Fruit fly (Drosophila melanogaster): ENCODE results near the gene mfr.
A peak's percentile ranks its signal among the peaks of the same experiment; 100 is the strongest.

The mfr gene

dm6 chr3L:8879465-8879864, 33.0 kb downstream of the mfr start:
- TF ChIP-seq CG9705 (GFP tag; optimal IDR thresholded peaks at IDR 0.05): no peak

dm6 chr3L:8878388-8878787, 34.1 kb downstream of the mfr start:
- TF ChIP-seq Myc (optimal IDR thresholded peaks at IDR 0.05) (no peak), Dfd (GFP tag; optimal IDR thresholded peaks at IDR 0.05) (no peak), rgr (GFP tag; optimal IDR thresholded peaks at IDR 0.05) (peak; percentile 20), psq (GFP tag; optimal IDR thresholded peaks at IDR 0.05) (no peak), brk (GFP tag; optimal IDR thresholded peaks at IDR 0.05) (no peak), fru (GFP tag; optimal IDR thresholded peaks at IDR 0.05) (no peak)

- TF ChIP-seq GATAd (GFP tag; optimal IDR thresholded peaks at IDR 0.05): no peak
- TF ChIP-seq Hr83 (GFP tag; optimal IDR thresholded peaks at IDR 0.05; ENCODE audit: poor library complexity, severe bottlenecking): no peak
- TF ChIP-seq Hnf4 (GFP tag; optimal IDR thresholded peaks at IDR 0.05): no peak
- no peak for TF ChIP-seq dsf (GFP tag; optimal IDR thresholded peaks at IDR 0.05; ENCODE audit: borderline replicate concordance)
These were observed 39.4 kb downstream of the mfr start for dm6 chr3L:8873053-8873452.

- no peak for TF ChIP-seq usp (GFP tag; optimal IDR thresholded peaks at IDR 0.05)
- no peak for TF ChIP-seq Hr78 (GFP tag; optimal IDR thresholded peaks at IDR 0.05)
- no peak for TF ChIP-seq GATAd (GFP tag; optimal IDR thresholded peaks at IDR 0.05)
- no peak for TF ChIP-seq dl (GFP tag; optimal IDR thresholded peaks at IDR 0.05; ENCODE audit: insufficient read depth in 1 of 2, partially characterized antibody in 2 of 2)
- no peak for TF ChIP-seq Dif (GFP tag; optimal IDR thresholded peaks at IDR 0.05; ENCODE audit: partially characterized antibody)
- TF ChIP-seq br (GFP tag; optimal IDR thresholded peaks at IDR 0.05): no peak
- TF ChIP-seq N (GFP tag; optimal IDR thresholded peaks at IDR 0.05): no peak
- TF ChIP-seq CG32264 (GFP tag; optimal IDR thresholded peaks at IDR 0.05): no peak
- TF ChIP-seq brk (GFP tag; optimal IDR thresholded peaks at IDR 0.05): no peak
- TF ChIP-seq HLH106 (tag; optimal IDR thresholded peaks at IDR 0.05): no peak
- no peak for TF ChIP-seq jim (GFP tag; optimal IDR thresholded peaks at IDR 0.05)
- TF ChIP-seq CG9705 (GFP tag; optimal IDR thresholded peaks at IDR 0.05): no peak
- TF ChIP-seq foxo (GFP tag; optimal IDR thresholded peaks at IDR 0.05): no peak
- TF ChIP-seq psq (GFP tag; optimal IDR thresholded peaks at IDR 0.05): no peak
- TF ChIP-seq pan (optimal IDR thresholded peaks at IDR 0.05): no peak
- TF ChIP-seq Sp1 (GFP tag; optimal IDR thresholded peaks at IDR 0.05): no peak
- TF ChIP-seq Mio (GFP tag; optimal IDR thresholded peaks at IDR 0.05): no peak
- no peak for TF ChIP-seq tai (GFP tag; optimal IDR thresholded peaks at IDR 0.05)
- TF ChIP-seq Hnf4 (GFP tag; optimal IDR thresholded peaks at IDR 0.05): no peak
- TF ChIP-seq Jra (GFP tag; optimal IDR thresholded peaks at IDR 0.05): no peak
These were observed 41.5 kb downstream of the mfr start for dm6 chr3L:8871017-8871416.

- peak; percentile 18 for TF ChIP-seq h (GFP tag; optimal IDR thresholded peaks at IDR 0.05)
- TF ChIP-seq fru (GFP tag; optimal IDR thresholded peaks at IDR 0.05): no peak
These were observed 41.9 kb downstream of the mfr start for dm6 chr3L:8870547-8870946.

dm6 chr3L:8869326-8869725, 43.1 kb downstream of the mfr start:
- no peak for TF ChIP-seq Hnf4 (GFP tag; optimal IDR thresholded peaks at IDR 0.05)
- no peak for TF ChIP-seq OdsH (GFP tag; optimal IDR thresholded peaks at IDR 0.05)
- no peak for TF ChIP-seq br (GFP tag; optimal IDR thresholded peaks at IDR 0.05)
- TF ChIP-seq Jra (GFP tag; optimal IDR thresholded peaks at IDR 0.05): no peak
- no peak for TF ChIP-seq Abd-B (GFP tag; optimal IDR thresholded peaks at IDR 0.05)
- TF ChIP-seq Sp1 (GFP tag; optimal IDR thresholded peaks at IDR 0.05): no peak
- no peak for TF ChIP-seq Dfd (GFP tag; optimal IDR thresholded peaks at IDR 0.05)
- no peak for TF ChIP-seq brk (GFP tag; optimal IDR thresholded peaks at IDR 0.05)
- TF ChIP-seq N (GFP tag; optimal IDR thresholded peaks at IDR 0.05): no peak
- TF ChIP-seq sv (GFP tag; optimal IDR thresholded peaks at IDR 0.05): no peak
- TF ChIP-seq Rel (GFP tag; optimal IDR thresholded peaks at IDR 0.05): no peak
- TF ChIP-seq Rel (tag; optimal IDR thresholded peaks at IDR 0.05): no peak
- TF ChIP-seq sage (GFP tag; optimal IDR thresholded peaks at IDR 0.05): no peak
- TF ChIP-seq rgr (GFP tag; optimal IDR thresholded peaks at IDR 0.05): no peak
- TF ChIP-seq foxo (GFP tag; optimal IDR thresholded peaks at IDR 0.05): no peak
